Fruit fly (Drosophila melanogaster) whole organism, larva: ENCODE measurements around the gene CG17219.

Experiments
- noc ChIP-seq: fragments of 200-800 bp; sonication (Bioruptor generic); optimal IDR thresholded peaks from 3 replicates; lab custom pipeline; 2019; ENCODE audit warnings: missing biosample characterization, mild to moderate bottlenecking, missing genetic modification characterization, moderate library complexity

Gene CG17219

dm6 chr2L:3012780-3013179 lies 16.3 kb upstream of the CG17219 start:
- no peak for TF ChIP-seq noc

DNA sequence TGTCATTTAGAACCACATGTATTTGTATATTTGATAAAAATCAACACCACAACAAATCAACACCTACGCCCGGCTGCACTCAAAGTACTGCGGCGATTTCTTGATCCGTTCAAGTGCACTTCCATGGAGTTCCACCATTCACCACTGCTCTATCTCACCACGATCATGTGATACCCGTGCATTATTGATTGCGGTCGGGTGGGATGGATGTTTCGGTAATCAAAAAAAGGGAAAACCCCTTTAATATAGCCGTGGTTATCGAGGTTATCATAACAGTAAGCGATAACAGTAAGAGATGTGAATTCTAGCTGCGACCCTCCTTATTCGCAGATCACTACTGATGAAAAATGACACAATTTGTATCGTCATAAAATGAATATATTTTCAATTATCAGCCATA lies 10.8 kb upstream of the CG17219 start, which contains the start of the genes CG17224 and CG17264:
Gene CG17224 (minus strand): TSS at position 97 of the 400 bp plus-strand sequence.
Gene CG17264 (plus strand): TSS at position 297 of the 400 bp plus-strand sequence.
- TF ChIP-seq noc: no peak

dm6 chr2L:3022986-3023385 lies 6.1 kb upstream of the CG17219 start, which contains the start of the genes alpha4GT1 and Prp40:
TSS of gene alpha4GT1 (minus strand) at chr2L:3023141.
TSS of gene Prp40 (plus strand) at chr2L:3023226.
- TF ChIP-seq noc: no peak

DNA sequence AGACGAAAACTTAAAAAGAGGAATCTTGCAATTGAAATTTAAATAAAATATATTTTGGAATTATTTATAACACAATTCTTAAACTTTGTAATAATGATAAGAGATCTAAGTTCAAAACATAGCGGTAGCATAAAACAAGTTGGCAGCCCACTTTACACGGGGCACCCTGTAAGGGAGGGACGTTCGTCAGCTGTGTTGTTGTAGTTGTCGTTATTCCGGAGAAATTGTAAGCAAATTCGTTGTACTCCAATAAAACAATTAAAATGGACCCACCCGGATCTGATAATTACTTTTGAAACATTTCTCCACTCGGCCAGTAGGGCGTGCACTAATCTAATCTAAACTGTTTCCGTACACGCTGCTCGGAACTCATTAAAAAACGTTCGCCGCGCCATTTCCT lies 1.3 kb downstream of the CG17219 start, which contains the start of gene GABPI:
Gene GABPI (plus strand): TSS at position 190 of the 400 bp plus-strand sequence.
- no peak for TF ChIP-seq noc

- TF ChIP-seq noc: no peak
Measured at dm6 chr2L:3034969-3035368, 5.9 kb downstream of the CG17219 start, which contains the start of gene CG17258. TSS of gene CG17258 (minus strand) at chr2L:3035348.

- TF ChIP-seq noc: peak; percentile 93
Measured at dm6 chr2L:3037153-3037579, 8.1 kb downstream of the CG17219 start, which contains the start of the genes CG17260 and SerRS. TSS of gene CG17260 (plus strand) at chr2L:3037230. TSS of gene SerRS (minus strand) at chr2L:3037403.

DNA sequence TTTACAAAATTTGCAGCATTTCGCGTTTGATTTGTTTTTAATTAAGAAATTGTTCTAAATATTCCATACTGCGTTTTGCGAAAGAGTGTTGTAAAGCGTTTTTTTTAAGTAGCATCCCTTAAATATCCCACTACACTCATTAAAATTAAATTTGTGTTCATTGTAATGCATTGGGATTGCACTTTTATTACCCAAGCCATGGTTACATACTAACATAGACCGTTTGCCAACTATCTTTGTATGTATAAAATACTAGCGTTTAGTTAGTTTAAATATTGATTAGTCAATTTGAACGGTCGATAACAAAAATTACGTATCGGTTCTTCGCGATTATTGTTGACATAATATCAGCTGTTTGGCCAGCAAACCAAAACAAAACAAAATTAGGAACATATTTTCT lies 10.7 kb downstream of the CG17219 start, which contains the start of the genes cnir and CG17221:
Gene cnir (minus strand): TSS at position 39 of the 400 bp plus-strand sequence.
Gene CG17221 (plus strand): TSS at position 203 of the 400 bp plus-strand sequence.
- peak; percentile 71 for TF ChIP-seq noc

DNA sequence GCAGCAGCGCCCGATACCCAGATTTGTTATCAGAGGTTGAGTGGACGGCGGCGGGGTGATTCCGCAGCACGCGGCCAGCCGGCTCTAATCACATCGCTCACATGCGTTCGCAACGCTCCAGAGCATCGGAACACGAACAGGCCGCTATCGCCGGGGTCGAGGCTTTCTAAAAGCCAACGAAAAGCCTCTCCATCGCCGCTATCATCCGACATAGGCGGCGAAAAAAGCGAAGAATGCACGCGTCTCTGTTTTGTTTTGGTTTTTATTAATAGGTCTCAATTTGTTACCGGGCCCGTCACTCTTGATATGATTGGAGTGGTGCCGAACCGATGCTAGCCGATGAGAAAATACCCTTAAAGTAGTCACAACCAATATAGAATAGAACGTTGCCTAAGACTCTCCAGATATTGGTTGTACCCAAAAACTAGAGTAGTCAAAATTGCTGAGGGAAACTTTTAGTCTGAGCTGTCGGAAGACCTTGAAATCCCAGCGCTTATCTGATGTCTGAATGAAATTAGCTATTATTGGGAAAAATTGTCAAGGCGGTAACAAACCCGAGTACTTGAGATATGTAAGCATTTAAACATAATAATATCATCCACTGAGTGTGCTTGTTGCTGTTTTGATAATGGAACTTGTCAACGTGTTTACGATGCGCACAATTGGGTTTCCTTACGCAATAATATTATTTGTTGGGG lies 13.0 kb downstream of the CG17219 start, which contains the start of gene CG17261:
Gene CG17261 (plus strand): TSS at position 634 of the 698 bp plus-strand sequence.
- peak; percentile 89 for TF ChIP-seq noc

DNA sequence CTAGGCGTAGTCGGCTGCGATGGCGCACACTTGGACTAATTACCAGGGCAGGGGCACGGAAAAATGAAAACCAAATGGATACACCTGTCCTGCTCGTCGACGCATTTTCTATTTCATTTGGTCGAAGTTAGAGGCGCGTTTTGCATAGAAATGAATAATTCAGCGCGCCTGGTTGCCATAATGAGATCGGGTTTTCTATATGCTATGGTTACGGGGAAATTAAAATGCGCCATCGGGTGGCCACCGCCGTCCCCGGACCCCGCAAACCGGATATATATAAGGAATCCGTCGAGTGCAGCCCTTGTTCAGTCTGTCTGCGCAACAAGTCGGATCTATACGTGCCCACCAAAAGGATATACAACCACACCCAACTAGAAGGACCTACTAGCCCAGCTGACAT lies 14.6 kb downstream of the CG17219 start, which contains the start of gene FASN2:
Gene FASN2 (plus strand): TSS at position 301 of the 400 bp plus-strand sequence.
- no peak for TF ChIP-seq noc

DNA sequence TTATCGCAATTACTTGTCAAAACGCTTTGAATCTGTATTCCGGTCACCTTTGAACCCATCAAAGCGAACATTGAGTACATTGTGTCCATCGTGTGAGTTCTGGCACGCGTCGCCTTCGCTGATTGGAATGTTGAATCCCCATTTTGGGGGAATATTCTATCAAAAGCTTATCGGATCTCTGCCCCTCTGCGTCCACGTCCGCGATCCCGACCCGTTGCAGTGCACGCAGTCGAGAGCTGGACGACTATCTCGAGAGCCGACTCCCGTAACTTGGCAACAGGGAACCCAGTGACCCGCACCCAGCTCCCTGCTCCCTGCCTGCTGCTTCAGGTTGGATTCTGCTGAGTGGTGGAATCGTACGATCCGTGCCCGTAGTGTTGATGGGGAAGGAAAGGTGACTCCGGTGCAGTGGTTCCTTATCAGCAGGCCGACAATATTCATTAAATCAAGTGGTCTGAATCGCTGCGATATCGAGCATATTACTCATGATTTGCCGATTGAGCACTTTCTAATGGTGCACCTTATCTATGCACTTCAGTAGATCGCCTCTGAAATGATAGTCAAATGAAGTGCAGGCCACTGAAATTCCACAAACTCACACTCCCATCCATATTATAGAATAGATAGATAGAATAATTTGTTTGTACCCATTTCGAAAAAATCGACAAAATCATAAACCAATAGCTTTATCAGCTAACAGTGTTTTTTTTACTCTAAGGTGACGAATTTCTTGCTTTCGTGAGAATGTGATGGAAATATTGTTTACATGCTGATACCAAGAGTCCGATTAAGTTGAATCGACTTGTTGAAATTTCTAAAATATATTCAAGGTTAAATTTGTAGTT lies 15.8 kb downstream of the CG17219 start:
- no peak for TF ChIP-seq noc

DNA sequence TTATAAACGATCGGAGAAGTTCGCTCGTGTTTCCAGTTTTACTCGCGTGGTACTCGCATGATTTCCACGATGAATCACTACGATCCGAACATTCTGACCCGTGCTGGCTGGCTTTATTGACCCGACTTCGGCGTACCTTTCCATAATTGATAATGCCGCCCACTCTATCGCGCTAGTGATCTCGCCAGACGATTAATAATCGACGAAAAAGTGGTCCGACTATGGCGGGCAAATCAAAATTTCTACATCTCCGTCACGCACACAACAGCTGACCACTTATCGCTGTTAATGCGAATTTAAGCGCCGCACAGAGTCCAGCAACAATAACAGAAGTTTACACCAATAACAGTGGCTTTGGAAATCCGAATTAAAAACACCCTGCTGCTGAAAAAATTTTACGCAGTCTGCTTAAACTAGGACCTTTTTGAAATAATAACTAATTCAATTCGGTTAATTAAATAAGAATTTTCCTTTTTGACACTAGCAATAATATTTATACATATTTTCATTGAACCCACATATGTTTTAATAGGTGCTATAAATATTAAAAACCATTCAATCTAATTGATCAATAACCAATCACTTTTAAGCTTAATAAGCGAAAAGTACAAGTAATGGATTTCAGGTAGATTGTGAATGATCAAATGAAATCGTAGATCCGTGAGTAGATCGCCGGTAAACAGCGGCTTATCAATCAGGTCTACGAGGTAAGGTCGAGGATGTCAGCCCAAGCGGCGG lies 26.8 kb downstream of the CG17219 start:
- peak; percentile 80 for TF ChIP-seq noc

dm6 chr2L:3056448-3056790 lies 27.4 kb downstream of the CG17219 start, which contains the start of gene FASN1:
TSS of gene FASN1 (plus strand) at chr2L:3056598.
- peak; percentile 25 for TF ChIP-seq noc

dm6 chr2L:3057951-3058771 lies 29.1 kb downstream of the CG17219 start:
- peak; percentile 79 for TF ChIP-seq noc

DNA sequence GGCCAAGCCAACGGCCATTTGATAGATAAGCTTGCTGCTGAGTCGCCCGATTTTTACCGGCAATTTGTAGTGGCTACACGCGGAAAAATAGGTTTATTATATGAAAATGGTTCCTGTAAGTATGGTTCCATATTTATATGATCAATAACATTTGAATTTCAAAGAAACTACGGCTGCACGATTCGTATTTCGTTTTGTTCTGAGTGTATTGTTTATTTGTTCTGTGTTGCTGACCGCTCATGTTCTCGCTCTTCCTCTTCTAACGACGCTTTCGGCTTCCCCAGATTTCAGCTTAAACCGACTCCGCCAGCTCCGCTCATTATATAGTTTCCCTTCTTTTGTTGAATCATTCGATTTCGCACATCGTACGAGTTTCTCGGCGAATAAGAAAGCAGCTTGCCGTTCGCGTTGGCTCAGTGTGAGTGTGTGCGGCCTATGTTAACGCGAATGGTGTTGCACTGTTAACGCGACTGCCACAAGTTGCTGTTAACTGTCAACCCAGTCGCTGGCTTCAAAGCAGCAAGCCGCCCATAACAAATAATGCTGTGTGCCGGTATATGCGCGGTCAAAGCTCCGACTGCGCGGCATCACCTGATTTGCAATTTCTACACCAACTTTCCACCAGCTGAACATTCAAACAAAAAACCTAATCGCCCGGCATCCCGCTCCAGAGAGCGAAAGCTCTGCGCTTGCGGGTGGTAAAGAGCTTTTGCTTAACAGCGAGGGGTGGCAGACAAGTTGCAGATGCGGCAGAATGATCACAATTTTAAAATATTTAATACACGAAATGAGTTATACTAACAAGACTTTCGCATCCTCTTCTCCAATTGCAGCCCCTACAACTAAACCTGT lies 29.9 kb downstream of the CG17219 start:
- TF ChIP-seq noc: peak; percentile 63
